Fruit fly (Drosophila melanogaster) whole organism, embryonic: ENCODE measurements around the gene Tim17a2.

Source experiments
- Bteb2 ChIP-seq: fragments of 200-800 bp; sonication (Bioruptor generic); optimal IDR thresholded peaks from 2 replicates; lab custom pipeline; 2016; ENCODE audit warnings: missing biosample characterization, missing genetic modification characterization
- CG1024 ChIP-seq: fragments of 200-800 bp; sonication (Bioruptor generic); IDR thresholded peaks from 2 replicates; pipeline ENCODE4 v1.3.6; 2022; ENCODE audit warnings: missing biosample characterization, missing genetic modification characterization
- CG12744 ChIP-seq: fragments of 200-800 bp; sonication (Bioruptor generic); optimal IDR thresholded peaks from 2 replicates; lab custom pipeline; 2016; ENCODE audit warnings: missing biosample characterization, missing genetic modification characterization
- CG12942 ChIP-seq: fragments of 200-800 bp; sonication (Bioruptor generic); optimal IDR thresholded peaks from 3 replicates; lab custom pipeline; 2016; ENCODE audit warnings: missing biosample characterization, missing genetic modification characterization
- CG13123 ChIP-seq: fragments of 200-800 bp; sonication (Bioruptor generic); optimal IDR thresholded peaks from 2 replicates; lab custom pipeline; 2016; ENCODE audit warnings: missing biosample characterization, missing genetic modification characterization
- CG13624 ChIP-seq: fragments of 200-800 bp; sonication (Bioruptor generic); optimal IDR thresholded peaks from 2 replicates; lab custom pipeline; 2016; ENCODE audit warnings: missing biosample characterization, missing genetic modification characterization
- CG14860 ChIP-seq: fragments of 200-800 bp; sonication (Bioruptor generic); IDR thresholded peaks from 3 replicates; pipeline ENCODE4 v1.3.6; 2022; ENCODE audit warnings: missing biosample characterization, missing genetic modification characterization; ENCODE audit not compliant: partially characterized antibody
- CG15479 ChIP-seq: fragments of 200-800 bp; sonication (Bioruptor generic); optimal IDR thresholded peaks from 3 replicates; lab custom pipeline; 2019; ENCODE audit warnings: missing biosample characterization, mild to moderate bottlenecking, missing genetic modification characterization, moderate library complexity
- CG1792 ChIP-seq: fragments of 200-800 bp; sonication (Bioruptor generic); optimal IDR thresholded peaks from 2 replicates; lab custom pipeline; 2016; ENCODE audit warnings: missing biosample characterization, missing genetic modification characterization
- CG3163 ChIP-seq: fragments of 200-800 bp; sonication (Bioruptor generic); optimal IDR thresholded peaks from 3 replicates; lab custom pipeline; 2016; ENCODE audit warnings: missing biosample characterization, missing genetic modification characterization
- CG3407 ChIP-seq: fragments of 200-800 bp; sonication (Bioruptor generic); optimal IDR thresholded peaks from 2 replicates; lab custom pipeline; 2018; ENCODE audit warnings: missing biosample characterization, mild to moderate bottlenecking, missing genetic modification characterization
- CG3726 ChIP-seq: fragments of 200-800 bp; sonication (Bioruptor generic); IDR thresholded peaks from 3 replicates; pipeline ENCODE4, ENCODE4 v1.3.6; 2022; ENCODE audit warnings: missing biosample characterization, missing genetic modification characterization
- CG3847 ChIP-seq: fragments of 200-800 bp; sonication (Bioruptor generic); IDR thresholded peaks from 2 replicates; pipeline ENCODE4 v1.3.6; 2022; ENCODE audit warnings: missing biosample characterization, missing genetic modification characterization
- CG42726 ChIP-seq: fragments of 200-800 bp; sonication (Bioruptor generic); IDR thresholded peaks from 2 replicates; pipeline ENCODE4 v1.3.6; 2022; ENCODE audit warnings: missing biosample characterization, missing genetic modification characterization; ENCODE audit not compliant: partially characterized antibody
- CG4730 ChIP-seq: fragments of 200-800 bp; sonication (Bioruptor generic); IDR thresholded peaks from 2 replicates; pipeline ENCODE4 v1.3.6; 2022; ENCODE audit warnings: missing biosample characterization, missing genetic modification characterization
- CG6254 ChIP-seq: fragments of 200-800 bp; sonication (Bioruptor generic); optimal IDR thresholded peaks from 3 replicates; lab custom pipeline; 2017; ENCODE audit warnings: mild to moderate bottlenecking, missing biosample characterization, missing genetic modification reagents, missing genetic modification characterization
- CG6689 ChIP-seq: fragments of 200-800 bp; sonication (Bioruptor generic); IDR thresholded peaks from 2 replicates; pipeline ENCODE4 v1.3.6; 2022; ENCODE audit warnings: missing biosample characterization, missing genetic modification characterization
- CG6791 ChIP-seq: fragments of 200-800 bp; sonication (Bioruptor generic); IDR thresholded peaks from 3 replicates; pipeline ENCODE4 v1.3.6; 2022; ENCODE audit warnings: missing biosample characterization, missing genetic modification characterization; ENCODE audit not compliant: partially characterized antibody
- CG7357 ChIP-seq: fragments of 200-800 bp; sonication (Bioruptor generic); IDR thresholded peaks from 3 replicates; pipeline ENCODE4 v1.3.6; 2022; ENCODE audit warnings: missing biosample characterization, missing genetic modification characterization
- CG9797 ChIP-seq: fragments of 200-800 bp; sonication (Bioruptor generic); optimal IDR thresholded peaks from 3 replicates; lab custom pipeline; 2018; ENCODE audit warnings: missing biosample characterization, mild to moderate bottlenecking, missing genetic modification characterization
- Doc3 ChIP-seq: fragments of 200-800 bp; sonication (Bioruptor generic); IDR thresholded peaks from 3 replicates; pipeline ENCODE4 v1.3.6; 2022; ENCODE audit warnings: missing biosample characterization, missing genetic modification characterization; ENCODE audit not compliant: partially characterized antibody
- Dref ChIP-seq: fragments of 200-800 bp; sonication (Bioruptor generic); IDR thresholded peaks from 2 replicates; pipeline ENCODE4 v1.3.6; 2022; ENCODE audit warnings: missing biosample characterization, missing genetic modification characterization
- Drgx ChIP-seq: fragments of 200-800 bp; sonication (Bioruptor generic); IDR thresholded peaks from 2 replicates; pipeline ENCODE4 v1.3.6; 2022; ENCODE audit warnings: missing biosample characterization, missing genetic modification characterization
- E2f2 ChIP-seq: fragments of 200-800 bp; sonication (Bioruptor generic); IDR thresholded peaks from 2 replicates; pipeline ENCODE4 v1.3.6; 2022; ENCODE audit warnings: missing biosample characterization, missing genetic modification characterization
- Ets65A ChIP-seq: fragments of 200-800 bp; sonication (Bioruptor generic); peaks from one replicate; lab custom pipeline; 2016; ENCODE audit warnings: missing biosample characterization, missing genetic modification characterization
- H2.0 ChIP-seq: fragments of 200-800 bp; sonication (Bioruptor generic); IDR thresholded peaks from 2 replicates; pipeline ENCODE4 v1.3.6; 2022; ENCODE audit warnings: missing biosample characterization, missing genetic modification characterization
- MBD-R2 ChIP-seq: fragments of 200-800 bp; sonication (Bioruptor generic); IDR thresholded peaks from 2 replicates; pipeline ENCODE4 v1.3.6; 2022; ENCODE audit warnings: missing biosample characterization, missing genetic modification characterization
- Nf-YA ChIP-seq: fragments of 200-800 bp; sonication (Bioruptor generic); IDR thresholded peaks from 2 replicates; pipeline ENCODE4 v1.3.6; 2022; ENCODE audit warnings: missing biosample characterization, missing genetic modification characterization
- Taf1 ChIP-seq: fragments of 200-800 bp; sonication (Bioruptor generic); IDR thresholded peaks from 2 replicates; pipeline ENCODE4 v1.3.6; 2022; ENCODE audit warnings: missing biosample characterization, missing genetic modification characterization
- ash1 ChIP-seq: fragments of 200-800 bp; sonication (Bioruptor generic); optimal IDR thresholded peaks from 2 replicates; lab custom pipeline; 2018; ENCODE audit warnings: missing biosample characterization, mild to moderate bottlenecking, missing genetic modification characterization
- cwo ChIP-seq: fragments of 200-800 bp; sonication (Bioruptor generic); optimal IDR thresholded peaks from 3 replicates; lab custom pipeline; 2017; ENCODE audit warnings: missing biosample characterization, missing genetic modification characterization, mild to moderate bottlenecking, moderate library complexity, missing genetic modification reagents
- da ChIP-seq: fragments of 200-800 bp; sonication (Bioruptor generic); optimal IDR thresholded peaks from 2 replicates; lab custom pipeline; 2016; ENCODE audit warnings: missing biosample characterization, missing genetic modification characterization
- dan ChIP-seq: fragments of 200-800 bp; sonication (Bioruptor generic); IDR thresholded peaks from 2 replicates; pipeline ENCODE4 v1.3.6; 2022; ENCODE audit warnings: missing biosample characterization, missing genetic modification characterization
- dysf ChIP-seq: fragments of 200-800 bp; sonication (Bioruptor generic); IDR thresholded peaks from 3 replicates; pipeline ENCODE4 v1.3.6; 2022; ENCODE audit warnings: missing biosample characterization, missing genetic modification characterization
- en ChIP-seq: fragments of 200-800 bp; sonication (Bioruptor generic); optimal IDR thresholded peaks from 2 replicates; lab custom pipeline; 2016; ENCODE audit warnings: missing biosample characterization, missing genetic modification characterization
- fd3F ChIP-seq: fragments of 200-800 bp; sonication (Bioruptor generic); optimal IDR thresholded peaks from 2 replicates; lab custom pipeline; 2018; ENCODE audit warnings: missing biosample characterization, mild to moderate bottlenecking, missing genetic modification characterization, moderate library complexity
- fru ChIP-seq: fragments of >200 bp; optimal IDR thresholded peaks from 2 replicates; lab custom pipeline; 2017
- grau ChIP-seq: fragments of 200-800 bp; optimal IDR thresholded peaks from 3 replicates; lab custom pipeline; 2019; ENCODE audit warnings: missing biosample characterization, mild to moderate bottlenecking, missing genetic modification characterization, moderate library complexity
- gsb-n ChIP-seq: fragments of 200-800 bp; sonication (Bioruptor generic); optimal IDR thresholded peaks from 3 replicates; lab custom pipeline; 2018; ENCODE audit warnings: missing biosample characterization, mild to moderate bottlenecking, missing genetic modification characterization
- ham ChIP-seq: fragments of 200-800 bp; sonication (Bioruptor generic); IDR thresholded peaks from 2 replicates; pipeline ENCODE4 v1.3.6; 2022; ENCODE audit warnings: missing biosample characterization, missing genetic modification characterization
- kah ChIP-seq: fragments of 200-800 bp; sonication (Bioruptor generic); optimal IDR thresholded peaks from 2 replicates; lab custom pipeline; 2018; ENCODE audit warnings: missing biosample characterization, mild to moderate bottlenecking, missing genetic modification characterization
- lmd ChIP-seq: fragments of 200-800 bp; sonication (Bioruptor generic); IDR thresholded peaks from 2 replicates; pipeline ENCODE4 v1.3.6; 2022; ENCODE audit warnings: missing biosample characterization, missing genetic modification characterization
- org-1 ChIP-seq: fragments of 200-800 bp; sonication (Bioruptor generic); optimal IDR thresholded peaks from 2 replicates; lab custom pipeline; 2017; ENCODE audit warnings: missing biosample characterization, missing genetic modification characterization
- pan ChIP-seq, 4 experiments: fragments of >200 bp in 3 of 4; fragments of 200-800 bp in 1 of 4; sonication (Bioruptor generic) in 1 of 4; optimal IDR thresholded peaks in 3 of 4; IDR thresholded peaks in 1 of 4; 2 replicates each; pipeline versions ENCODE4 v1.3.6 to Lab custom; 2017 to 2022; ENCODE audit warnings: missing biosample characterization in 2 of 4, missing genetic modification characterization in 2 of 4, mixed read lengths in 1 of 4
- pfk ChIP-seq: fragments of 200-800 bp; sonication (Bioruptor generic); optimal IDR thresholded peaks from 2 replicates; lab custom pipeline; 2018; ENCODE audit warnings: missing biosample characterization, mild to moderate bottlenecking, missing genetic modification characterization, moderate library complexity
- slp2 ChIP-seq: fragments of 200-800 bp; sonication (Bioruptor generic); optimal IDR thresholded peaks from 2 replicates; lab custom pipeline; 2016; ENCODE audit warnings: missing biosample characterization, missing genetic modification characterization
- sqz ChIP-seq: fragments of 200-800 bp; sonication (Bioruptor generic); optimal IDR thresholded peaks from 3 replicates; lab custom pipeline; 2018; ENCODE audit warnings: missing biosample characterization, mild to moderate bottlenecking, missing genetic modification characterization
- sr ChIP-seq: fragments of 200-800 bp; sonication (Bioruptor generic); IDR thresholded peaks from 3 replicates; pipeline ENCODE4 v1.3.6; 2022; ENCODE audit warnings: missing biosample characterization, missing genetic modification characterization
- zfh2 ChIP-seq: fragments of 200-800 bp; sonication (Bioruptor generic); optimal IDR thresholded peaks from 2 replicates; lab custom pipeline; 2016; ENCODE audit warnings: missing biosample characterization, missing genetic modification characterization

Gene Tim17a2

DNA sequence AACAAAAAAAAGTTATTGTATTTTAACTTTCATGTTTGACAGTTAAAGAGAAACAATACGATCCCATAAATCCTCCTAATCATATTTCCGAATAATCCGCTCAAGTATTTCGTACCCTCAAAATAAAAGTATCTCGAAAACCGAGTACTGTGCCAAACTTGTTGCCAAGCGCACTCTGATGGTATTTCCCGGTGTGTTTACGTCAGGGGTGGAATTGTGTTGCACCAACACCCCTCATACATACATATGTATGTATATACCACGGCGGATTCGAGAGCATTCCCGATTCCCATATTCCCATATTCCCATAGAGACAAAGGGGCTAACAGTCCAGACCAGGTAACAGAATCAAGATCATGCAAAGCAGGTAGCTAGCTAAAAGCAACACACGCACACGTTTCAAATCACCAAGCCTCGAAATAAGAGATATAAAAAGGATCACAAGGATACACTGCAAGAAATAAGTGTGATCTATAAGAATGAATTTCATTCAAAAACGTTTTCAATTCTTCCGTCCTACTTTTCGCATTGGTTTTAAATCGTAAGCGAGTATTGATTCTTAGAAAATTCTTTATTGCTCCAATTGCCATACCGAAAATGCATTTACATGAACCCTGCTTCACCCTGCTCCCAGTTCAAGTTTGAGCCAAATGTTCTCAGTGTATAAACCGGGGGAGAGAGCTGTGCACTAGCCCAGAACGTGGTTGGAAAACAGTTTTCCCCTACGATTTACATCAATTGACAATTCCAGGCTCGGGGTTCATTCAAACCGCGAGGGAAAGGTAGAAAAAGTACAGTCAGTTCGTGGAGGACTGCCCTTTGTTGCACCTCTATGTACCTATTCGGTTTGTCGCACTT lies 50.4 kb downstream of the Tim17a2 start (continued):
- TF ChIP-seq pan (optimal IDR thresholded peaks at IDR 0.05; lab: Kevin White, UChicago) (no peak), pan (GFP tag; optimal IDR thresholded peaks at IDR 0.05 in 1 of 2, IDR thresholded peaks at IDR 0.05 in 1 of 2) (peak in 1 of 2 experiments; percentile 68), CG14860 (GFP tag; lab: Robert Waterston, UW) (no peak), Ets65A (GFP tag; lab: Kevin White, UChicago) (peak; percentile 97), CG12942 (GFP tag; lab: Kevin White, UChicago) (peak; percentile 60), CG42726 (GFP tag; lab: Robert Waterston, UW) (no peak), CG4730 (GFP tag; lab: Robert Waterston, UW) (peak; percentile 57), Bteb2 (no peak), Dref (no peak), H2.0 (GFP tag; lab: Robert Waterston, UW) (peak; percentile 37; the same call in 1 of the 2 replicates), fru (lab: Kevin White, UChicago) (no peak), CG1792 (GFP tag; lab: Kevin White, UChicago) (peak; percentile 69), CG6254 (GFP tag; lab: Kevin White, UChicago) (peak; percentile 78), Drgx (GFP tag; lab: Robert Waterston, UW) (peak; percentile 38; the same call in 1 of the 2 replicates), da (GFP tag; lab: Kevin White, UChicago) (peak; percentile 34), CG12744 (GFP tag; lab: Kevin White, UChicago) (peak; percentile 42), fd3F (GFP tag; lab: Kevin White, UChicago) (no peak), Taf1 (GFP tag; lab: Robert Waterston, UW) (no peak), dan (GFP tag; lab: Robert Waterston, UW) (peak; percentile 88; the same call in 1 of the 2 replicates), CG3407 (GFP tag; lab: Kevin White, UChicago) (peak; percentile 55), ash1 (GFP tag; lab: Kevin White, UChicago) (no peak), CG3726 (no peak), CG1024 (GFP tag; lab: Robert Waterston, UW) (no peak), en (GFP tag; lab: Kevin White, UChicago) (peak; percentile 69), Doc3 (no peak), pfk (GFP tag; lab: Kevin White, UChicago) (no peak), dysf (GFP tag; lab: Robert Waterston, UW) (peak; percentile 41; the same call in 1 of the 3 replicates), CG3163 (GFP tag; lab: Kevin White, UChicago) (peak; percentile 56), zfh2 (GFP tag; lab: Kevin White, UChicago) (no peak), slp2 (GFP tag; lab: Kevin White, UChicago) (peak; percentile 82), CG3847 (GFP tag; lab: Robert Waterston, UW) (no peak), cwo (GFP tag; lab: Kevin White, UChicago) (no peak), CG6791 (GFP tag; lab: Robert Waterston, UW) (peak; percentile 43; the same call in 2 of the 3 replicates), E2f2 (GFP tag; lab: Robert Waterston, UW) (peak; percentile 15; the same call in 1 of the 2 replicates), Nf-YA (GFP tag; lab: Robert Waterston, UW) (no peak), CG15479 (GFP tag; lab: Kevin White, UChicago) (peak; percentile 97), CG13624 (GFP tag; lab: Kevin White, UChicago) (peak; percentile 58), grau (tag; lab: Kevin White, UChicago) (peak; percentile 76), MBD-R2 (GFP tag; lab: Robert Waterston, UW) (no peak), ham (GFP tag; lab: Robert Waterston, UW) (no peak), gsb-n (tag; lab: Kevin White, UChicago) (peak; percentile 88), lmd (GFP tag; lab: Robert Waterston, UW) (peak; percentile 40; the same call in 1 of the 2 replicates), org-1 (GFP tag; lab: Kevin White, UChicago) (peak; percentile 70), CG13123 (GFP tag; lab: Kevin White, UChicago) (peak; percentile 54), CG7357 (GFP tag; lab: Robert Waterston, UW) (peak; percentile 46; the same call in 1 of the 3 replicates), CG9797 (GFP tag; lab: Kevin White, UChicago) (no peak), CG6689 (GFP tag; lab: Robert Waterston, UW) (peak; percentile 78), kah (GFP tag; lab: Kevin White, UChicago) (peak; percentile 2), sqz (peak; percentile 61), sr (GFP tag; lab: Robert Waterston, UW) (no peak)
